Fruit fly (Drosophila melanogaster) whole organism, embryonic: ENCODE data around the gene Ufl1.

Source experiments
- ATbp ChIP-seq: fragments of 200-800 bp; sonication (Bioruptor generic); optimal IDR thresholded peaks from 2 replicates; lab custom pipeline; 2017; ENCODE audit warnings: missing biosample characterization, mild to moderate bottlenecking, missing genetic modification characterization, missing genetic modification reagents
- Ada2b ChIP-seq: fragments of 200-800 bp; sonication (Bioruptor generic); IDR thresholded peaks from 2 replicates; pipeline ENCODE4 v1.3.6; 2022; ENCODE audit warnings: missing biosample characterization, missing genetic modification characterization
- Atf3 ChIP-seq: fragments of 200-800 bp; sonication (Bioruptor generic); optimal IDR thresholded peaks from 3 replicates; lab custom pipeline; 2016; ENCODE audit warnings: missing biosample characterization, missing genetic modification characterization
- B-H1 ChIP-seq: fragments of 200-800 bp; sonication (Bioruptor generic); IDR thresholded peaks from 3 replicates; pipeline ENCODE4 v1.3.6; 2022; ENCODE audit warnings: missing biosample characterization, missing genetic modification characterization
- C15 ChIP-seq: fragments of 200-800 bp; sonication (Bioruptor generic); IDR thresholded peaks from 3 replicates; pipeline ENCODE4 v1.3.6; 2022; ENCODE audit warnings: missing biosample characterization, missing genetic modification characterization
- CG10274 ChIP-seq: fragments of 200-800 bp; sonication (Bioruptor generic); optimal IDR thresholded peaks from 3 replicates; lab custom pipeline; 2017; ENCODE audit warnings: missing biosample characterization, mild to moderate bottlenecking, missing genetic modification characterization
- CG10321 ChIP-seq: fragments of 200-800 bp; sonication (Bioruptor generic); IDR thresholded peaks from 2 replicates; pipeline ENCODE4 v1.3.6; 2022; ENCODE audit warnings: missing biosample characterization, missing genetic modification characterization
- CG13287 ChIP-seq: fragments of 200-800 bp; sonication (Bioruptor generic); IDR thresholded peaks from 2 replicates; pipeline ENCODE4 v1.3.6; 2022; ENCODE audit warnings: missing biosample characterization, missing genetic modification characterization; ENCODE audit not compliant: partially characterized antibody
- CG17829 ChIP-seq: fragments of 200-800 bp; optimal IDR thresholded peaks from 2 replicates; lab custom pipeline; 2019; ENCODE audit warnings: missing biosample characterization, mild to moderate bottlenecking, missing genetic modification characterization, moderate library complexity
- CG1792 ChIP-seq: fragments of 200-800 bp; sonication (Bioruptor generic); optimal IDR thresholded peaks from 2 replicates; lab custom pipeline; 2016; ENCODE audit warnings: missing biosample characterization, missing genetic modification characterization
- CG18262 ChIP-seq: fragments of 200-800 bp; optimal IDR thresholded peaks from 3 replicates; lab custom pipeline; 2019; ENCODE audit warnings: missing biosample characterization, mild to moderate bottlenecking, missing genetic modification characterization, moderate library complexity
- CG18476 ChIP-seq: fragments of 200-800 bp; sonication (Bioruptor generic); optimal IDR thresholded peaks from 2 replicates; lab custom pipeline; 2016; ENCODE audit warnings: missing biosample characterization, mild to moderate bottlenecking, missing genetic modification characterization
- CG2120 ChIP-seq: fragments of 200-800 bp; sonication (Bioruptor generic); optimal IDR thresholded peaks from 3 replicates; lab custom pipeline; 2016; ENCODE audit warnings: missing biosample characterization, missing genetic modification characterization
- CG2889 ChIP-seq: fragments of 200-800 bp; sonication (Bioruptor generic); IDR thresholded peaks from 3 replicates; pipeline ENCODE4 v1.3.6; 2022; ENCODE audit warnings: missing biosample characterization, missing genetic modification characterization
- CG33557 ChIP-seq: fragments of 200-800 bp; sonication (Bioruptor generic); optimal IDR thresholded peaks from 2 replicates; lab custom pipeline; 2019; ENCODE audit warnings: missing biosample characterization, mild to moderate bottlenecking, missing genetic modification characterization, moderate library complexity
- CG3726 ChIP-seq: fragments of 200-800 bp; sonication (Bioruptor generic); IDR thresholded peaks from 3 replicates; pipeline ENCODE4, ENCODE4 v1.3.6; 2022; ENCODE audit warnings: missing biosample characterization, missing genetic modification characterization
- CG4282 ChIP-seq: fragments of 200-800 bp; sonication (Bioruptor generic); optimal IDR thresholded peaks from 2 replicates; lab custom pipeline; 2016; ENCODE audit warnings: missing biosample characterization, missing genetic modification characterization
- CG4424 ChIP-seq: fragments of 200-800 bp; sonication (Bioruptor generic); optimal IDR thresholded peaks from 3 replicates; lab custom pipeline; 2016; ENCODE audit warnings: missing biosample characterization, missing genetic modification characterization
- CG4617 ChIP-seq: fragments of 200-800 bp; sonication (Bioruptor generic); optimal IDR thresholded peaks from 3 replicates; lab custom pipeline; 2016; ENCODE audit warnings: missing biosample characterization, missing genetic modification characterization, borderline replicate concordance
- CG4854 ChIP-seq: fragments of 200-800 bp; sonication (Bioruptor generic); optimal IDR thresholded peaks from 2 replicates; lab custom pipeline; 2016; ENCODE audit warnings: missing biosample characterization, missing genetic modification characterization, inconsistent platforms
- CG6765 ChIP-seq: fragments of 200-800 bp; sonication (Bioruptor generic); optimal IDR thresholded peaks from 3 replicates; lab custom pipeline; 2017; ENCODE audit warnings: missing biosample characterization, mild to moderate bottlenecking, missing genetic modification characterization
- CoRest ChIP-seq: fragments of 200-800 bp; sonication (Bioruptor generic); optimal IDR thresholded peaks from 3 replicates; lab custom pipeline; 2018; ENCODE audit warnings: missing biosample characterization, mild to moderate bottlenecking, missing genetic modification characterization, moderate library complexity
- D ChIP-seq, 2 experiments: fragments of 200-800 bp in 1 of 2; fragments of >200 bp in 1 of 2; sonication (Bioruptor generic) in 1 of 2; optimal IDR thresholded peaks; 2 replicates in 1 of 2; 3 replicates in 1 of 2; lab custom pipeline; 2017; ENCODE audit warnings: mild to moderate bottlenecking in 1 of 2, missing biosample characterization in 1 of 2, missing genetic modification characterization in 1 of 2, missing genetic modification reagents in 1 of 2
- Dip2 ChIP-seq: fragments of 200-800 bp; sonication (Bioruptor generic); IDR thresholded peaks from 2 replicates; pipeline ENCODE4 v1.3.6; 2022; ENCODE audit warnings: missing biosample characterization, missing genetic modification characterization
- H15 ChIP-seq: fragments of 200-800 bp; sonication (Bioruptor generic); IDR thresholded peaks from 3 replicates; pipeline ENCODE4 v1.3.6; 2022; ENCODE audit warnings: missing biosample characterization, missing genetic modification characterization
- H2.0 ChIP-seq: fragments of 200-800 bp; sonication (Bioruptor generic); IDR thresholded peaks from 2 replicates; pipeline ENCODE4 v1.3.6; 2022; ENCODE audit warnings: missing biosample characterization, missing genetic modification characterization
- HLH54F ChIP-seq: fragments of 200-800 bp; sonication (Bioruptor generic); optimal IDR thresholded peaks from 3 replicates; lab custom pipeline; 2016; ENCODE audit warnings: missing biosample characterization, missing genetic modification characterization
- Hr39 ChIP-seq: fragments of >200 bp; optimal IDR thresholded peaks from 2 replicates; lab custom pipeline; 2017
- Hr78 ChIP-seq, 2 experiments: fragments of 200-800 bp in 1 of 2; fragments of >200 bp in 1 of 2; sonication (Bioruptor generic) in 1 of 2; optimal IDR thresholded peaks; 2 replicates each; lab custom pipeline; 2017 to 2019; ENCODE audit warnings: missing biosample characterization in 2 of 2, missing genetic modification characterization in 2 of 2, mild to moderate bottlenecking in 1 of 2, moderate library complexity in 1 of 2
- Mad ChIP-seq: fragments of 200-800 bp; sonication (Bioruptor generic); optimal IDR thresholded peaks from 2 replicates; lab custom pipeline; 2016; ENCODE audit warnings: missing biosample characterization, missing genetic modification characterization
- Meics ChIP-seq: fragments of 200-800 bp; sonication (Bioruptor generic); optimal IDR thresholded peaks from 2 replicates; lab custom pipeline; 2017; ENCODE audit warnings: missing biosample characterization, mild to moderate bottlenecking, missing genetic modification characterization
- Myb ChIP-seq: fragments of 200-800 bp; sonication (Bioruptor generic); optimal IDR thresholded peaks from 2 replicates; lab custom pipeline; 2016; ENCODE audit warnings: missing biosample characterization, missing genetic modification characterization
- Nf-YC ChIP-seq: fragments of 200-800 bp; optimal IDR thresholded peaks from 3 replicates; lab custom pipeline; 2019; ENCODE audit warnings: missing biosample characterization, mild to moderate bottlenecking, missing genetic modification characterization, moderate library complexity
- Rfx ChIP-seq: fragments of 200-800 bp; sonication (Bioruptor generic); IDR thresholded peaks from 2 replicates; pipeline ENCODE4 v1.3.6; 2022; ENCODE audit warnings: missing biosample characterization, missing genetic modification characterization
- Sry-δ ChIP-seq: fragments of 200-800 bp; sonication (Bioruptor generic); optimal IDR thresholded peaks from 2 replicates; lab custom pipeline; 2016; ENCODE audit warnings: missing biosample characterization, missing genetic modification characterization
- Stat92E ChIP-seq, 3 experiments: fragments of >200 bp in 2 of 3; fragments of 200-800 bp in 1 of 3; sonication (Bioruptor generic) in 1 of 3; optimal IDR thresholded peaks; 2 replicates each; lab custom pipeline; 2017 to 2019; ENCODE audit warnings: missing biosample characterization in 3 of 3, missing genetic modification characterization in 3 of 3, mild to moderate bottlenecking in 1 of 3, moderate library complexity in 1 of 3
- bcd ChIP-seq: fragments of 200-800 bp; sonication (Bioruptor generic); optimal IDR thresholded peaks from 2 replicates; lab custom pipeline; 2017; ENCODE audit warnings: missing biosample characterization, mild to moderate bottlenecking, missing genetic modification characterization
- dan ChIP-seq: fragments of 200-800 bp; sonication (Bioruptor generic); IDR thresholded peaks from 2 replicates; pipeline ENCODE4 v1.3.6; 2022; ENCODE audit warnings: missing biosample characterization, missing genetic modification characterization
- danr ChIP-seq: fragments of 200-800 bp; sonication (Bioruptor generic); IDR thresholded peaks from 2 replicates; pipeline ENCODE4 v1.3.6; 2022; ENCODE audit warnings: missing biosample characterization, missing genetic modification characterization
- fd102C ChIP-seq: fragments of 200-800 bp; sonication (Bioruptor generic); optimal IDR thresholded peaks from 2 replicates; lab custom pipeline; 2018; ENCODE audit warnings: missing biosample characterization, mild to moderate bottlenecking, missing genetic modification characterization, moderate library complexity
- fd64A ChIP-seq: fragments of 200-800 bp; sonication (Bioruptor generic); optimal IDR thresholded peaks from 3 replicates; lab custom pipeline; 2018; ENCODE audit warnings: missing biosample characterization, mild to moderate bottlenecking, missing genetic modification characterization
- h ChIP-seq: fragments of >200 bp; optimal IDR thresholded peaks from 2 replicates; lab custom pipeline; 2017
- lbe ChIP-seq: fragments of 200-800 bp; sonication (Bioruptor generic); optimal IDR thresholded peaks from 2 replicates; lab custom pipeline; 2016; ENCODE audit warnings: missing biosample characterization, mild to moderate bottlenecking, missing genetic modification characterization
- pita ChIP-seq: fragments of 200-800 bp; sonication (Bioruptor generic); optimal IDR thresholded peaks from 2 replicates; lab custom pipeline; 2017; ENCODE audit warnings: missing biosample characterization, mild to moderate bottlenecking, missing genetic modification characterization
- sd ChIP-seq: fragments of 200-800 bp; sonication (Bioruptor generic); optimal IDR thresholded peaks from 3 replicates; lab custom pipeline; 2018; ENCODE audit warnings: missing biosample characterization, mild to moderate bottlenecking, missing genetic modification characterization, moderate library complexity
- stwl ChIP-seq: fragments of 200-800 bp; sonication (Bioruptor generic); optimal IDR thresholded peaks from 3 replicates; lab custom pipeline; 2018; ENCODE audit warnings: missing biosample characterization, mild to moderate bottlenecking, missing genetic modification characterization, moderate library complexity
- wek ChIP-seq: fragments of 200-800 bp; sonication (Bioruptor generic); optimal IDR thresholded peaks from 3 replicates; lab custom pipeline; 2018; ENCODE audit warnings: missing biosample characterization, mild to moderate bottlenecking, missing genetic modification characterization, moderate library complexity

Gene Ufl1

DNA sequence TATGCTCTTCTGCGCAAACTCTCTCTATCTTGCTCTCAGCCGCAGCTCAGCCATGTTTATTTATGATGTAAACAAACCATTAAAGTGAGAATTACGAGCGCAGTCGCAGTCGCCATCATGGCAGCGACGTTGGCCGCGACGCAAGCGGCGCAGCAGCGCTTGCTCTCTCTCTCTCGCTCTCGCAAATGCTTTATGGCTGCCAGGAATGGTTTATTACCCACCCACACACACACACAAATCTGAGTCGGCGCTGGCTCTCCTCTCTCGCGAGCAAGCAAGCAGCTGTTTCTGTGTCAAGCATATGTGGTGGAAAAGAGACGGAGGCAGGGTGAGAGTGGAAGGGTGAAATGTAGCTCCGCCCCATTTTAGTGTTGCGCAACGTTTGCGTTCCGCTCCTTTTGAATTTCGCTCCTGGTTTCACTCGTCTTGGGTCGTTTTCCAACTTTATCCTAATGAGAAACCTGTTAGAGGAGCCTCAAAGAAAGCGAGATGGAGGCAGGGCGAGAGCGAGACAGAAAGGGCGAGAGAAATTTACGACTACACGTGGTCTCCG is 36.9 kb downstream of the Ufl1 start (continued):
- TF ChIP-seq Hr39 (lab: Kevin White, UChicago), result no peak
- no peak for TF ChIP-seq pita (GFP tag; lab: Kevin White, UChicago)
- TF ChIP-seq Myb, result no peak
- TF ChIP-seq CG6765 (GFP tag; lab: Kevin White, UChicago), result no peak
- no peak for TF ChIP-seq dan
- TF ChIP-seq H15 (GFP tag; lab: Robert Waterston, UW), result no peak
- TF ChIP-seq danr (GFP tag; lab: Robert Waterston, UW), result no peak
- peak; percentile 28 for TF ChIP-seq wek (GFP tag; lab: Kevin White, UChicago)
- no peak for TF ChIP-seq Mad (GFP tag; lab: Kevin White, UChicago)
- peak in 1 of 3 experiments; percentile 17 for TF ChIP-seq Stat92E (GFP tag; optimal IDR thresholded peaks at IDR 0.05; lab: Kevin White, UChicago)
- no peak for TF ChIP-seq Meics (GFP tag; lab: Kevin White, UChicago)
- TF ChIP-seq CG4617 (GFP tag; lab: Kevin White, UChicago), result no peak
- no peak for TF ChIP-seq CG3726
- TF ChIP-seq CG4282 (GFP tag; lab: Kevin White, UChicago), result no peak
- TF ChIP-seq CG4854 (GFP tag; lab: Kevin White, UChicago), result no peak
- no peak for TF ChIP-seq CG1792
- TF ChIP-seq C15 (GFP tag; lab: Robert Waterston, UW), result no peak
- 0 out of 2 replicates have a peak, but pooled peaks have one; percentile 18 for TF ChIP-seq Rfx (GFP tag; lab: Robert Waterston, UW)
- no peak for TF ChIP-seq CG2889 (GFP tag; lab: Robert Waterston, UW)
- TF ChIP-seq CG17829 (tag; lab: Kevin White, UChicago), result peak; percentile 72
- TF ChIP-seq fd64A (GFP tag; lab: Kevin White, UChicago), result no peak
- no peak for TF ChIP-seq H2.0 (GFP tag; lab: Robert Waterston, UW)
- peak; percentile 18 for TF ChIP-seq CG18262 (tag; lab: Kevin White, UChicago)
- TF ChIP-seq bcd (GFP tag; lab: Kevin White, UChicago), result peak; percentile 1
- TF ChIP-seq CG13287, result peak; percentile 50; the same call in 1 of the 2 replicates
- TF ChIP-seq D (optimal IDR thresholded peaks at IDR 0.05; lab: Kevin White, UChicago), result peak; percentile 87
- peak; percentile 28 for TF ChIP-seq D (GFP tag; optimal IDR thresholded peaks at IDR 0.05; lab: Kevin White, UChicago)
- peak; percentile 78 for TF ChIP-seq stwl (tag; lab: Kevin White, UChicago)
- TF ChIP-seq fd102C, result peak; percentile 57
- TF ChIP-seq CG18476 (GFP tag; lab: Kevin White, UChicago), result no peak
- TF ChIP-seq sd, result peak; percentile 51
- TF ChIP-seq ATbp (GFP tag; lab: Kevin White, UChicago), result peak; percentile 26
- TF ChIP-seq lbe (GFP tag; lab: Kevin White, UChicago), result peak; percentile 35
- no peak for TF ChIP-seq B-H1 (GFP tag; lab: Robert Waterston, UW)
- no peak for TF ChIP-seq Hr78 (GFP tag; optimal IDR thresholded peaks at IDR 0.05; lab: Kevin White, UChicago)
- TF ChIP-seq CG2120 (GFP tag; lab: Kevin White, UChicago), result no peak
- no peak for TF ChIP-seq Sry-δ (GFP tag; lab: Kevin White, UChicago)
- peak; percentile 36 for TF ChIP-seq CG33557 (GFP tag; lab: Kevin White, UChicago)
- TF ChIP-seq CG4424 (GFP tag; lab: Kevin White, UChicago), result no peak
- no peak for TF ChIP-seq CG10274 (GFP tag; lab: Kevin White, UChicago)
- TF ChIP-seq Dip2 (GFP tag; lab: Robert Waterston, UW), result no peak
- peak; percentile 95 for TF ChIP-seq Nf-YC
- TF ChIP-seq HLH54F, result no peak
- TF ChIP-seq CoRest, result peak; percentile 43
- TF ChIP-seq CG10321 (GFP tag; lab: Robert Waterston, UW), result peak; percentile 88
- no peak for TF ChIP-seq Ada2b (GFP tag; lab: Robert Waterston, UW)
- no peak for TF ChIP-seq Atf3 (GFP tag; lab: Kevin White, UChicago)
- no peak for TF ChIP-seq h
